Worm (Caenorhabditis elegans) whole organism, L4/young adult: ENCODE measurements around the gene C01G12.13.

Experiments used
- W03F9.2 ChIP-seq: fragments of 150-350 bp; optimal IDR thresholded peaks from 2 replicates; lab custom pipeline; 2014; ENCODE audit warnings: missing biosample characterization, missing genetic modification characterization
- dao-5 ChIP-seq: sonication (generic microtip); optimal IDR thresholded peaks from 2 replicates; lab custom pipeline; 2016; ENCODE audit warnings: missing genotype, missing genetic modification characterization, moderate library complexity, missing compliant biosample characterization
- him-1 ChIP-seq: sonication (generic microtip); optimal IDR thresholded peaks from 2 replicates; lab custom pipeline; 2016; ENCODE audit warnings: missing genotype, missing genetic modification reagents, missing genetic modification characterization, missing compliant biosample characterization

The C01G12.13 gene

DNA sequence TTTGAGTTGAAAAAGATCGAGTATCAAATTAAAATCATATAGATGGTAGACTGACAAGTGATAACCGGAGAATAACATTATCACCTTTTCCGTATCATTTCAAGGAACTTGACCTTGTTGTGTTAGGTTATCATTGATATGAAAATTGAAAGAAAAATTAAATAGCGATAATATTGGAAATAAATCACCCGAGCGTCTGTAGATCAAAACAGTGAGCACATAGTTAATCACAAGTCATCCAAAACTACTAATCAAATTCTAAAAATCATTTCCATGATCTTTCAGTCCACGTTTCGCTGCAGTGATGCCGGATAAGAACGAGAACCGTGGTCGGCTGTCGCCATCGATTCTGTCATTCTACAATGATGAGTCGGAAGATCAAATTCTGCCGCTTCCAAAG lies 43.3 kb downstream of the C01G12.13 start:
- TF ChIP-seq W03F9.2 (tag; lab: Kevin White, UChicago): no peak
- no peak for TF ChIP-seq him-1
- no peak for TF ChIP-seq dao-5

- TF ChIP-seq him-1 (no peak), dao-5 (no peak), W03F9.2 (tag; lab: Kevin White, UChicago) (no peak)
These were observed 44.2 kb downstream of the C01G12.13 start for ce11 chrII:14620730-14621129.

DNA sequence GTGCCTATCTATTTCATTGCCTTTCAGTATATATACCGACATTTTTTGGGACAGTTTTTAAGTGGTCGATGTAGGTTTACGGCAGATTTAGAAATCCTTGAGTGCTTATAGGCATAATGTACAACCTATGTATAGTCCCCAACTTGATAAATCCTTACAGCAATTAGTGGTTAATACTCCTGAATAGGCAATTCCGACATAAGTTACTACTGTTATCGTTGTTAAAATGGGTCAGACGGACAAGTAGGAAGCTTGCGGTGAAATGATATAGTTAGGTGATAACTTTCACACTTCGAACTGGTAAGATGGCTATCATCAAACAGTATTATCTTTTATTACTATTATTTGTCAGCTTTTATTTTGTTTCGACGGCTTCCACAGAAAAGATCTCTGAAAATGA lies 46.2 kb downstream of the C01G12.13 start, which contains the start of gene mltn-10:
Gene mltn-10, plus strand, starts transcription at position 301 of the 400 bp plus-strand sequence.
- TF ChIP-seq W03F9.2 (tag; lab: Kevin White, UChicago) (no peak), him-1 (no peak), dao-5 (no peak)

DNA sequence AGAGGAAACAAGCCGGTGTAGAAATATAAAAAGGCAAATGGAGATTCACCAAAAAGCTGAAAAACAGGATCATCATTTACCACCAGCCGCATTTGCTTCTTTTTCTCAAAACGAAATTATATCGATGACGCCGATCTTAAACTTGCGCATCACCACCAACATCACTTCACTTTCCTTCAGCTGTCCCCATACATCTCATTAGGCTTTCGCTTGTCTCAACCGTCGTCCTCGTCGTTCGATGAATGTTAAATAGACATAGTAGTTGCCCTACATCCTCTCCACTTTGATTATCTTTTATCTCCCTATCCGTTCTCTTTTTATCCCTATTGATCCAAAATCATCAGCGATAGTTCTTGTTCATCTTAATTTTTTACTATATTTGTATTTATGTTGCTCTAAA lies 50.4 kb downstream of the C01G12.13 start:
- no peak for TF ChIP-seq W03F9.2 (tag; lab: Kevin White, UChicago)
- TF ChIP-seq dao-5: no peak
- no peak for TF ChIP-seq him-1

DNA sequence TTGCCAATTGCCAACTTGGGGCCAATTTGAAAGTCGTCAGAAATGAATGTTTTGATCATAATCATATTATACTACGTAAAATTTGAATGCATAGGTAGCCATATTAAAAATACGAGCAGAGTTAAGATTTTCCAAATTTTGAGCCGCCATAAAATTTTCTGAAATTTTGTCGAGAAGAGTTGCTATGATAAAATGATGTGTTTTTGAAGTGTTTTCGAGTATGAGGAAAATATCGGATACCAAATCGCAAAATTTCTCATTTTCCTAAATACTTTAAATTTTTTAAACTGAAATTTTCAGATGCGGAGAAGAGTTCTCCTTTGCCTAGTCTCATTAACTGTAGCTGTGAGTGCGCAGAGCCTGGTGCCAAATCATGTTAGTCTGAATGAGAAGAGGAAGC lies 50.8 kb downstream of the C01G12.13 start, which contains the start of gene tag-297:
Gene tag-297, plus strand, starts transcription at position 301 of the 400 bp plus-strand sequence.
- no peak for TF ChIP-seq W03F9.2 (tag; lab: Kevin White, UChicago)
- no peak for TF ChIP-seq him-1
- TF ChIP-seq dao-5: no peak
